Worm (Caenorhabditis elegans) whole organism, late embryonic: ENCODE data around the gene R08D7.5.

ENCODE experiments used
- ama-1 ChIP-seq: fragments of 150-350 bp; optimal IDR thresholded peaks from 2 replicates; lab custom pipeline; 2014
- ceh-48 ChIP-seq: sonication (generic microtip); optimal IDR thresholded peaks from 2 replicates; lab custom pipeline; 2016; ENCODE audit warnings: missing genetic modification characterization, inconsistent platforms, missing compliant biosample characterization
- dmd-4 ChIP-seq: sonication (generic microtip); optimal IDR thresholded peaks from 2 replicates; lab custom pipeline; 2016; ENCODE audit warnings: borderline replicate concordance, missing genetic modification characterization, missing compliant biosample characterization
- fax-1 ChIP-seq: sonication (generic microtip); optimal IDR thresholded peaks from 2 replicates; lab custom pipeline; 2016; ENCODE audit warnings: missing genotype, missing genetic modification characterization, missing compliant biosample characterization
- gmeb-2 ChIP-seq: sonication (generic microtip); optimal IDR thresholded peaks from 2 replicates; lab custom pipeline; 2016; ENCODE audit warnings: missing genetic modification characterization, inconsistent platforms, missing compliant biosample characterization
- hlh-15 ChIP-seq: sonication (generic microtip); optimal IDR thresholded peaks from 2 replicates; lab custom pipeline; 2016; ENCODE audit warnings: missing genetic modification characterization, missing compliant biosample characterization
- pag-3 ChIP-seq: sonication (generic microtip); optimal IDR thresholded peaks from 2 replicates; lab custom pipeline; 2016; ENCODE audit warnings: missing compliant biosample characterization, missing genetic modification characterization, borderline replicate concordance
- pha-4 ChIP-seq: fragments of 150-350 bp; optimal IDR thresholded peaks from 2 replicates; lab custom pipeline; 2018; ENCODE audit warnings: missing biosample characterization, missing genetic modification reagents, missing genetic modification characterization
- sox-4 ChIP-seq: sonication (generic microtip); optimal IDR thresholded peaks from 2 replicates; lab custom pipeline; 2017; ENCODE audit warnings: mild to moderate bottlenecking, missing genetic modification characterization, inconsistent platforms, missing compliant biosample characterization
- tbx-2 ChIP-seq: sonication (generic microtip); optimal IDR thresholded peaks from 2 replicates; lab custom pipeline; 2016; ENCODE audit warnings: missing genetic modification characterization, missing compliant biosample characterization
- unc-55 ChIP-seq: sonication (generic microtip); optimal IDR thresholded peaks from 2 replicates; lab custom pipeline; 2017; ENCODE audit warnings: missing biosample characterization, missing genetic modification reagents, missing genetic modification characterization

DNA sequence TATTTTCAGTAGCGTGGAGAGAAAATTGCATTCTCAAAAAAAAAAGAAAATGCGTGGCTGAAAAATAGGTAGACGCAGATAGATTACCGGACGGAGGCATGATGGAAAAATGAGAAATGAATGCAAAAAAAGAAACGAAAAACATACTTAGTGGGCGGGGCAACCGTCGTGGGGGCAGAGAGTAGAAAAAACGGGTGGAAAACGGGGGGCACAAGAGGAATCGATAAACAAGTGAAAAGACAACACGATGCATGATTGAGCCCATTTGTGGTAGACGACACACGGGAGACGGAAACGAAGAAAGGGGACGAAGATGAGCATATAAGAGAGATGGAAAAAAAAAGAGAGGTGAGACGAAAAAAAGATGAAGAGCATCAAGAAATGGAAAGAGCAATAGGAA, 14.6 kb downstream of the R08D7.5 start:
- TF ChIP-seq pag-3 (tag; lab: Kevin White, UChicago) (no peak), unc-55 (GFP tag; lab: Kevin White, UChicago) (no peak), gmeb-2 (tag; lab: Kevin White, UChicago) (no peak), dmd-4 (tag; lab: Kevin White, UChicago) (no peak), fax-1 (tag; lab: Kevin White, UChicago) (no peak), tbx-2 (tag; lab: Kevin White, UChicago) (no peak), pha-4 (tag; lab: Kevin White, UChicago) (no peak), ama-1 (lab: Kevin White, UChicago) (no peak), sox-4 (tag; lab: Kevin White, UChicago) (no peak), hlh-15 (no peak), ceh-48 (tag; lab: Kevin White, UChicago) (no peak)
